Worm (Caenorhabditis elegans) whole organism, L4/young adult: ENCODE data around the gene spp-7.
"Not testable (repeated sequence)": the region's sequence is repeated elsewhere in the genome, so short reads cannot be mapped to it uniquely, and the experiment has no call there.

Source experiments
- W03F9.2 ChIP-seq: fragments of 150-350 bp; optimal IDR thresholded peaks from 2 replicates; lab custom pipeline; 2014; ENCODE audit warnings: missing biosample characterization, missing genetic modification characterization
- dao-5 ChIP-seq: sonication (generic microtip); optimal IDR thresholded peaks from 2 replicates; lab custom pipeline; 2016; ENCODE audit warnings: missing genotype, missing genetic modification characterization, moderate library complexity, missing compliant biosample characterization
- him-1 ChIP-seq: sonication (generic microtip); optimal IDR thresholded peaks from 2 replicates; lab custom pipeline; 2016; ENCODE audit warnings: missing genotype, missing genetic modification reagents, missing genetic modification characterization, missing compliant biosample characterization

The spp-7 gene

DNA sequence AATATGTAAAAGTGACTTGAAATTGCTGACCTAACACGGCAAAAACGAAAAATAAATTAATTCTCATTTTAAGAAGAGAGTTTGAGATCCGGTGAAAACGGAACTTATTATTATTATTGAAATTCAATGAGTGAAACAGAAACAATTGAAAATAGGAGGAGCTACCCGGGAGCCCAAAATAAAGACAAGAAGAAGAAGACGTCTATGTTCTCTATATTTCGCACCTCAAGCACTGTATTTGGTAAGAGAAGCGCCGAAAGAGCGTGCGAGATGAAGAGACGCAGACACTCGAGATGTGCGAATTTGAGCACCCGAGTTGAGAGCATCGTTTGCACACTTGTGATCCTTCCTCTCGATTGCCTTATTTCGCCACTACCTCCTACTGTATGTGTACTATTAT lies at the start of gene spp-7:
Gene spp-7 (minus strand): TSS at position 101 of the 400 bp plus-strand sequence.
- no peak for TF ChIP-seq dao-5 (tag; lab: Kevin White, UChicago)
- TF ChIP-seq W03F9.2 (tag; lab: Kevin White, UChicago), result no peak
- no peak for TF ChIP-seq him-1

DNA sequence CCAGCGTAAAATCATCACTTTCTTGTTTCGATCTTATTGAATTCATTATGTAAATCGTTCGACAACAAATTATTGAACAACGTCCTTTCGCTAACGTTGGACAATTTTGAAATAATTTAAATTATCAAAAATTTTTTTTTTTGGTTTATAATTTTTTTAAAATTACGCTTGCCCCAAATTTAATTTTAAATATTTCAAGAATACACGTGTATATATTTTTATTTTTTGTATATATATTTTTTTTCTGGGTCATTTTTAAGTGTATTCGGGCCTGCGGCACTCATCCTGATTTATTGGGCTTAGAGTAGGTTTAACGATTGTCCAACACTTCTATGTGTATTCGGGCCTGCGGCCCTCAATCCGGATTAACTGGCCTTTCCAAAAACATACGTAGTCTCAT lies 48.8 kb upstream of the spp-7 start, which contains the start of gene Y52D5A.2:
Gene Y52D5A.2 (minus strand): TSS at position 101 of the 400 bp plus-strand sequence.
- TF ChIP-seq W03F9.2 (tag; lab: Kevin White, UChicago); him-1; dao-5 (tag; lab: Kevin White, UChicago): not testable (repeated sequence)

DNA sequence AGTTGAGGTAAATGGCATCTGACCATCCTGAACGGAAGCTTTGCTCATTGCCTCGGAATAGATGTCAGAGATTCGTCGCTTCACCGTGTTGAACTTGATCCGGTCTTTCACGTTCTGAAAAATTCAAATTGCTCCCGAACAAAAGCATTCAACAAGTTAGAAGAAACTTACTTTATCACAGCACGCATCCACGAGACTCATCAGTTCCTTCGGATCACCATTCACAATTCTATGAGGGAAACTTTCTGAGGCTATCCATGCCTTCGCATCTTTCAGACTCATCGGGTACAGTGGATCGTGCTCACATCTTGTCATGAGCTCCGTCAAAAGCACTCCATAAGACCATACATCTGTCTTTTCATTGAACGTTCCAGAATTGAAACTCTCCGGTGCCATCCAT lies 47.2 kb upstream of the spp-7 start:
- no peak for TF ChIP-seq W03F9.2 (tag; lab: Kevin White, UChicago)
- TF ChIP-seq dao-5 (tag; lab: Kevin White, UChicago), result no peak
- no peak for TF ChIP-seq him-1

DNA sequence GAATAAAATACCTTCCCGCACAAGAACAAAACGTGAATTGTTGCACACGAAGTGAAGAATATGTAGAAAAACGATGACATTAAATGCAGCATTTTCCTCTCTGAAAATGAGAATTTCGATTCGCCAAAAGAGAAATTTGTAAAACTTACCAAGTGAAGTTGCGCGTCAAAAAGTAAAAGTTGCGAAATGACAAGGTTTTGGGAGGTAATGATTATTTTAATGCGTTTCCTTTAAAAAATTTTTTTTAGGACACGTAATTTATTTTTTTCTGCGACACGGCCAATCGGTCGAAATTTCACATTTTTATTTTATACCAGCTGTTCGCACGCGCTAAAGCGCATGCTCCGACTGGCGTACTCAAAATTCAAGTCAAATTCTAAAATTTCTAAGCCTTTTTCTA lies 40.4 kb upstream of the spp-7 start, which contains the start of gene Y4C6A.3:
Gene Y4C6A.3 (minus strand): TSS at position 101 of the 400 bp plus-strand sequence.
- TF ChIP-seq him-1; W03F9.2 (tag; lab: Kevin White, UChicago); dao-5 (tag; lab: Kevin White, UChicago): not testable (repeated sequence)

DNA sequence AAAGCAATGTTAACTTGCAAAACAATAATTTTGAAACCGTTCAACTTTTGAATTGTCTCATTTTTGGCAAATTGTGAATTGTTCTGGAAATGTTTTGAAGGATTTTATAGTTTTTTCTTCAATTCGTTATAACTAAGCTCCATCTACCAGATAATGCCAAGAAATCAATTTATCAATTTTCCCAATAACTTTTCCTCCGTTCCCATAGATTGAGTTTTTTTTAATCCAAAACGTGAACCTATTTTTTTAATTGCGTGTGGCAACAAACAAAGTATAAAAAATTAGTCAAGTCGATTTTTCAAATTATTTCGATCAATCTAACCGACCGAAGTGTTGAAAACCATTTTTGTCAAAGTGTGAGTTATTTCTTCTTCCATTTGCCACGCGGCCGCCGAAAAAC lies 37.1 kb upstream of the spp-7 start, which contains the start of gene Y4C6A.4:
Gene Y4C6A.4 (plus strand): TSS at position 301 of the 400 bp plus-strand sequence.
- TF ChIP-seq W03F9.2 (tag; lab: Kevin White, UChicago) (no peak), dao-5 (tag; lab: Kevin White, UChicago) (no peak), him-1 (no peak)

DNA sequence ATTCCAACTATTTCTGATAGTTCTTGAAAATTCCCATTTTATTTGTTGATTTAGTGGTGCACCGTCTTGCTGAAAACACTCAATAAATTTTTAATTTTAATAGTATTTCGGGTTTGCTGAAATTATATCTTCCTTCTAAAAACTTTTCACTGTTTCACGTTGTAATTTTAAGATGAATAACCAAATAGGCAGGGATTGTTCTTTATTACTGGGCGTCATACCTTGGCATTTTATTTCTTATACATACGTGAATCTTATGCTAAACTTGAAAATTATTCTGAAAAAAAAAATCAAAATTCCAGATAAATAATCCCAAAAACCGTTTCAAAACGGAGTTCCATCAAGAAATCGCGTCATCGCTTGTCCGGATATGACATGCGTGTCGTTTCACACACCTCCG lies 23.1 kb upstream of the spp-7 start, which contains the start of gene mgl-3:
Gene mgl-3 (plus strand): TSS at position 301 of the 400 bp plus-strand sequence.
- TF ChIP-seq him-1, result no peak
- no peak for TF ChIP-seq dao-5 (tag; lab: Kevin White, UChicago)
- no peak for TF ChIP-seq W03F9.2 (tag; lab: Kevin White, UChicago)

DNA sequence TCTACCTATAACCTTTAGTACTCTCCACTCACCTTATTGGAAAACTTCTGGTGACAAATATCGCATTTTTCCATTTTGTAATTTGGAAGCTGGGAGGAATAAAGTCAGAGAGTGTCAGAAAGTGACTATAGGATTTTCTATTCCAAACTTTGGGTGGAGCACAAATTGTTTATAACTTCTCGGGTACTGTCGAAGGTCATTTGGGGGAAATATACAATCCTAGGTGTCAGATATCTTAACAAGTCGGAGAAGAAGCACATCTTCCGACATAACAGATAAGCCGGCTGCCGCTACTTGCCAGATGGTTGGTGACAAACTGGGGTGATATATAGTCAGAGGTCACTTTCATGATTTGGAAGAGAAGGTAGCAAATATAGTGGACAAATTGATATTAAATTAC lies 3.5 kb upstream of the spp-7 start, which contains the start of gene ehn-3:
Gene ehn-3 (minus strand): TSS at position 101 of the 400 bp plus-strand sequence.
- TF ChIP-seq him-1 (no peak), W03F9.2 (tag; lab: Kevin White, UChicago) (no peak), dao-5 (tag; lab: Kevin White, UChicago) (no peak)

DNA sequence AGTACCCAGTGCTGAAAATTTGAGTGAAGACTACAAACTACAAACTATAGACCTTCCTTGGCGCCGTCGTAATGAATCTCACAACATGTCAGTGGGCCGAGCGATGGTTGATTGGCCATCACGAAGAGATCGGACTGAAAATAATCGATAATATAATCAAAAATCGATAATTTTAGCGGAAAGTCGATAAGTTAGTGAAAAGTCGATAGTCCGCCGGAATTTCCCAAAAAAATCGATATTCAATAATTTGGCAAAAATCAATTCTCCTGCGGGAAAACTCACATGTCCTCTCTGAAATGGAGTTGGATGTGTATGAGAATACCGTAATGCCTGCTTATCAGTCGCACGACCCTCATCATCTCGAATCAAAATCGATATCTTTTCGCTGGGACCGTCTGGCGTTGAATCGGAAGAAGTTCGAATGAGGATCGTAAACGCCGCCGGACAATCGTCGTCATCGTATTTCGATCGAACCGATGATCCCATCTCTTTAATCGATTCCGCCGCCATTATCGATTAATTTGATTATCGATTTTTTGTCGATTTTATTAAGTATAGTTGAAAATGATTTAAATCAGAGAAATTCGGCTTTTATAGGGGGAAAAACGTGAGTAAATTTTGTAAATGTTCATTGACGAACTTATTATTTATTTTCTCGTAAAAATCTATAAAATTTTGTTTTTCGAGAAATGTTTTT lies 3.8 kb downstream of the spp-7 start, which contains the start of gene ZK616.8:
Gene ZK616.8 (minus strand): TSS at position 553 of the 697 bp plus-strand sequence.
- TF ChIP-seq dao-5 (tag; lab: Kevin White, UChicago) (no peak), him-1 (no peak), W03F9.2 (tag; lab: Kevin White, UChicago) (no peak)

DNA sequence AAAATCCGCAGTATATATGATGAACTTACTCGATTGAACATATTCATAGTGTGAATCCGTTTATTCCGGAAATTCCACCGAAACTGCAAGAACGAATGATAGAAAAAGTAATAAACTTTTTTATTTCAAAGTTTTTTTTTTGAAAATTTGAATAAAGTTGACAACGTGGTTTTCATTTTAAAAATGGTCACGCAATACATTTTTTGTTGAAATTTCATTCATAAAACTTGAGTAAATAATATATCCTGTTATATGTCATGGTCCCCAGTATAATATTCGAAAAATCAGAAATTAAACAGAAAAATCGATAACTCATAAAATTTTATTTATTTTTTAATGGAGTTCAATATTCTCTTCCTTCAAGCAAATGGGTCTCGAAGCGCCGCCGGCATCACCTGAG lies 4.5 kb downstream of the spp-7 start, which contains the start of gene ZK616.65:
Gene ZK616.65 (minus strand): TSS at position 101 of the 400 bp plus-strand sequence.
- TF ChIP-seq him-1, result no peak
- TF ChIP-seq dao-5 (tag; lab: Kevin White, UChicago), result no peak
- no peak for TF ChIP-seq W03F9.2 (tag; lab: Kevin White, UChicago)

DNA sequence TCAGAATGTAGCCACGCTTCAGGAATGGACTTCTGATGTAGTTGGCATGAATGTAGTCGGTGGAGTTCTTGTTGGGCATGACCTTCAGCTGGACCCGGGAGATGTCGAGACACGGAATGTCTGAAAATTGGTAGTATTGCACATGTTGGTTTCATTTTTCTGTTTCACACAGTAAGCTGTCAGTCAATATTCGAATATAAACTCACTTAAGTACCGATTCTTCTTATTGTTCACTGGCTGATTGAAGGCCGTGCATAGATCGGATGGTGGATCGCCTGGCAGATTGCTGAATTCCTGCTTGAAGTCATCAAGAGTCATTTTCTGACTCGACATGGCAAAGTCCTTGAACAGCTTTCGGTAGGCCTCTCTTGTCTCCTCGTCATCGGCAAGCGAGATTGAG lies 6.5 kb downstream of the spp-7 start:
- no peak for TF ChIP-seq dao-5 (tag; lab: Kevin White, UChicago)

DNA sequence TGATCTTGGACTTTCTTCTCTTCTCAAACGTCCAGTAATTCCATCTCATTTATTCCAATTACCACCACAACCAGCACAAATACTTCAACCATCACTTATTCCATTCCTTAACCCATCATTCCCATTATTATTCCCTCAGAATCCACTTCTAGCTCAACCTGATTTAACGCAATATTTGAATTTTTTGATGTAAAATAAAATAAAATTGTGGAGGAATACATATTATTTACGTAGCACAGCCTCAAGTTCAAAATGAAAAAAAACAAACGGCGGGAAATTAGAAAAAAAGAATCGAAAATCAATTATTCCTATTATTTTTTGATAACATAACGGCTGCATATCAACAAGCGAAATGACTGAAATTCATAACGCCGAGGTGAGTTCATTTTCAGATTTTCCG lies 10.3 kb downstream of the spp-7 start, which contains the start of gene ZK616.61:
Gene ZK616.61 (plus strand): TSS at position 301 of the 400 bp plus-strand sequence.
- TF ChIP-seq dao-5 (tag; lab: Kevin White, UChicago) (no peak), W03F9.2 (tag; lab: Kevin White, UChicago) (no peak), him-1 (no peak)

DNA sequence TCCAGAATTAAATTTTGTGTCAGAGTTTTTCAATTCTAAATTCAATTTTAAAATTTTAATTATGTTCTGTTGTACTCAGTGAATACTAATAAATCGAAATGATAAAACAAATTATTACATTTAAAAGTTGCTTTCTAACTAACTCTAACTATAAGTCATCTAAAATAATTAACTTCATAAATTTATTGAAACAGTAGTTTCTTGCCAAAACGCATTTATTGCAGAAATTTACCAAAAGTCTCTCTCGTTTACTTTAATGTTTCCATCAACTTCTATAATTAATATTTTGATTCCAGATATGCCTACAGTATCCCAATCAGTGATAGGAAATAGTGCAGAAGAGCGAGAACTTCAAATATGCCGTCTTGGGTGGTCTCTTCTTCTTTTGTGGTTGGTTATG lies 15.0 kb downstream of the spp-7 start, which contains the start of gene ZK616.1:
Gene ZK616.1 (plus strand): TSS at position 301 of the 400 bp plus-strand sequence.
- TF ChIP-seq dao-5 (tag; lab: Kevin White, UChicago), result no peak
- no peak for TF ChIP-seq him-1
- TF ChIP-seq W03F9.2 (tag; lab: Kevin White, UChicago), result no peak

DNA sequence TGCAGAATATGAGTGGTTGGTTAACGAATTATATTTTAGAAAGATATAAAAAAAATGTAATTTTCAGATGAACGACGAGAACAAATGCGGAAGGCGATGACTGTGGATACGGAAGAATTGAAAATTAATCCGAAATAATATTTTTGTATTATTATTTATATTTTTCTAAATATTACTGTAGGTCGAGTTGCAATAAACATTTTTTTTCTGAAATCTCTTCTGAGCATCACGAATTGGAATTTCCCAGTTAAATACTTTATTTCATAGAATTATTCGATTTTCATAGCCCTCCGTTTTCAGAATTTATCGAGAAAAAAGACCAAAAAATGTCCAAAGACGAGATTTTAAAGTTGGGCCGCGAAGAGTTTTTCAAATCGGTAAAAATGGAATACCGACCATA lies 18.1 kb downstream of the spp-7 start, which contains the start of gene ZK616.2:
Gene ZK616.2 (plus strand): TSS at position 301 of the 400 bp plus-strand sequence.
- TF ChIP-seq him-1 (no peak), W03F9.2 (tag; lab: Kevin White, UChicago) (no peak), dao-5 (tag; lab: Kevin White, UChicago) (no peak)

DNA sequence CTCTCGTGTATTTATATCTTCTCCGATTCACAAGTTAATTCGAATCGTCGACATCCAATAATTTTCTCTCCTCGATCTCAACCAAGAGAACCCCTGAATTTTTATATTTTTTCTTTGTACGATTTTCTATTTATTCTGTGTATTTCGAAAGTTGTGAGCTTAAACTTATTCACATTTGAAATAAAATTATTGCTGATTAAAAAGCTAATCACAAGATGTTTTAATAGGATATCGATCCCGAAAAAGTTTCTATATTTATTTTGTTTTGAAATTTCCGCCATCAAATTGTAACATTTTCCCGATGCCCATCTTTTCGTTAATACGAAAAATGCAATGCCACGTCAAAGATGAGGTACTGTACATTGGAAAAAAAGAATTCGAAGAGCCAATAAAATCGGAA lies 18.8 kb downstream of the spp-7 start, which contains the start of gene ZK616.3:
Gene ZK616.3 (plus strand): TSS at position 301 of the 400 bp plus-strand sequence.
- no peak for TF ChIP-seq dao-5 (tag; lab: Kevin White, UChicago)
- TF ChIP-seq W03F9.2 (tag; lab: Kevin White, UChicago), result no peak
- no peak for TF ChIP-seq him-1
